Worm (Caenorhabditis elegans): ENCODE measurements around the gene C49F8.1.

C49F8.1 gene

DNA sequence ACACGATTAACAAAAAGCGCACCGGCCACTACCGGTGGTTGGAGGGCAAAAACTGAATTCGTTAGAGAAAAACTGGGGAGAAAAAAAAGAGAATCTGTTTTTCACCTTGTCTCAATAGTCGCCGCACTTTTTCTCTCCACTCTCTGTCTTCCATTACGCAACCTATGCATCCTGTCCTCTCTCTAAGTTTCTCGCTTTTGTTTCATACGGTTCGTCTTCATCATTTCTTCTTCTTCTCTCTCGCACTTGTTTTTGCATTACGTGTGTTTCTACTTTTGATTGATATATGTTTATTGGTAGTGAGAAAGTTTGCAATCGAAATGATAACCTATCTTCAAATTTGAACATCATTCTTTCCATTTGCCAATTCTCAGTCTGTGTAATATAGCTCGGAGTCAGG, 44.2 kb downstream of the C49F8.1 start:
- TF ChIP-seq rnt-1 (tag; optimal IDR thresholded peaks at IDR 0.05) = peak; percentile 55
- TF ChIP-seq swsn-7 (tag; optimal IDR thresholded peaks at IDR 0.05) = peak; percentile 42
- TF ChIP-seq C16A3.4 (tag; optimal IDR thresholded peaks at IDR 0.05) = peak; percentile 55
- no peak for TF ChIP-seq sptf-1 (tag; optimal IDR thresholded peaks at IDR 0.05)
- no peak for TF ChIP-seq zip-4 (GFP tag; optimal IDR thresholded peaks at IDR 0.05)
- TF ChIP-seq mef-2 (tag; optimal IDR thresholded peaks at IDR 0.05) = no peak
- no peak for TF ChIP-seq irx-1 (tag; optimal IDR thresholded peaks at IDR 0.05)
- peak; percentile 68 for TF ChIP-seq nhr-20 (tag; optimal IDR thresholded peaks at IDR 0.05)
- no peak for TF ChIP-seq nhr-28 (tag; optimal IDR thresholded peaks at IDR 0.05)
- peak in 1 of 3 experiments; percentile 23 for TF ChIP-seq dpl-1 (GFP tag; optimal IDR thresholded peaks at IDR 0.05)
- TF ChIP-seq ces-1 (GFP tag; optimal IDR thresholded peaks at IDR 0.05) = no peak
- TF ChIP-seq lin-39 (tag; optimal IDR thresholded peaks at IDR 0.05) = no peak
- peak; percentile 41 for TF ChIP-seq mep-1 (tag; optimal IDR thresholded peaks at IDR 0.05)
- TF ChIP-seq nhr-71 (tag; optimal IDR thresholded peaks at IDR 0.05) = peak; percentile 79
- TF ChIP-seq snu-23 (GFP tag; optimal IDR thresholded peaks at IDR 0.05) = peak; percentile 71
- no peak for TF ChIP-seq tlp-1 (tag; optimal IDR thresholded peaks at IDR 0.05)
- peak; percentile 96 for TF ChIP-seq blmp-1 (tag; optimal IDR thresholded peaks at IDR 0.05)
- no peak for TF ChIP-seq mab-9 (GFP tag; IDR thresholded peaks at IDR 0.05)
- TF ChIP-seq C34B4.2 (tag; optimal IDR thresholded peaks at IDR 0.05) = no peak
- no peak for TF ChIP-seq unc-130 (tag; optimal IDR thresholded peaks at IDR 0.05)
- no peak for TF ChIP-seq ceh-88 (GFP tag; IDR thresholded peaks at IDR 0.05)
- TF ChIP-seq hlh-4 (tag; optimal IDR thresholded peaks at IDR 0.05) = no peak
- TF ChIP-seq sup-37 (GFP tag; optimal IDR thresholded peaks at IDR 0.05) = no peak
- no peak for TF ChIP-seq fkh-8 (tag; optimal IDR thresholded peaks at IDR 0.05)
- no peak for TF ChIP-seq nhr-12 (tag; optimal IDR thresholded peaks at IDR 0.05)
- TF ChIP-seq unc-62 (GFP tag; optimal IDR thresholded peaks at IDR 0.05) = no peak
- TF ChIP-seq nhr-84 (tag; optimal IDR thresholded peaks at IDR 0.05) = no peak
- no peak for TF ChIP-seq nhr-90 (tag; optimal IDR thresholded peaks at IDR 0.05; ENCODE audit: poor library complexity)
- no peak for TF ChIP-seq aha-1 (tag; optimal IDR thresholded peaks at IDR 0.05)
- TF ChIP-seq ama-1 (optimal IDR thresholded peaks at IDR 0.05) = peak; percentile 22
- no peak for TF ChIP-seq zag-1 (tag; optimal IDR thresholded peaks at IDR 0.05)
- no peak for TF ChIP-seq nhr-77 (tag; optimal IDR thresholded peaks at IDR 0.05)
- TF ChIP-seq egl-13 (tag; optimal IDR thresholded peaks at IDR 0.05) = no peak
- TF ChIP-seq nhr-47 (tag; optimal IDR thresholded peaks at IDR 0.05) = peak; percentile 3
- TF ChIP-seq ztf-4 (tag; optimal IDR thresholded peaks at IDR 0.05) = peak; percentile 28
- TF ChIP-seq snpc-4 (tag; optimal IDR thresholded peaks at IDR 0.05) = no peak
- TF ChIP-seq hpl-2 (GFP tag; optimal IDR thresholded peaks at IDR 0.05) = no peak
- TF ChIP-seq isw-1 (GFP tag; IDR thresholded peaks at IDR 0.05) = no peak
- peak; percentile 75 for TF ChIP-seq lin-14 (GFP tag; optimal IDR thresholded peaks at IDR 0.05)
- no peak for TF ChIP-seq pag-3 (tag; optimal IDR thresholded peaks at IDR 0.05; ENCODE audit: borderline replicate concordance, insufficient read depth)
- TF ChIP-seq xbp-1 (tag; optimal IDR thresholded peaks at IDR 0.05) = no peak
- TF ChIP-seq jun-1 (tag; optimal IDR thresholded peaks at IDR 0.05) = no peak
- TF ChIP-seq C04F5.9 (tag; optimal IDR thresholded peaks at IDR 0.05) = no peak
- no peak for TF ChIP-seq dsc-1 (tag; optimal IDR thresholded peaks at IDR 0.05)
- no peak for TF ChIP-seq lir-3 (tag; optimal IDR thresholded peaks at IDR 0.05; ENCODE audit: poor library complexity)
- TF ChIP-seq lin-35 (GFP tag; optimal IDR thresholded peaks at IDR 0.05) = peak in 1 of 2 experiments; percentile 53
- no peak for TF ChIP-seq ztf-11 (tag; optimal IDR thresholded peaks at IDR 0.05)
- no peak for TF ChIP-seq ceh-63 (GFP tag; optimal IDR thresholded peaks at IDR 0.05)
- no peak for TF ChIP-seq mdl-1 (tag; optimal IDR thresholded peaks at IDR 0.05)
- no peak for TF ChIP-seq aly-2 (tag; optimal IDR thresholded peaks at IDR 0.05)
- TF ChIP-seq efl-1 (optimal IDR thresholded peaks at IDR 0.05) = no peak
- TF ChIP-seq efl-1 (GFP tag; optimal IDR thresholded peaks at IDR 0.05 in 1 of 2) = no peak
- no peak for TF ChIP-seq fkh-10 (GFP tag; optimal IDR thresholded peaks at IDR 0.05)
- TF ChIP-seq pqm-1 (tag; optimal IDR thresholded peaks at IDR 0.05) = no peak
- TF ChIP-seq fos-1 (tag; optimal IDR thresholded peaks at IDR 0.05) = no peak

All from whole organism, L1 larva.